Fruit fly (Drosophila melanogaster) whole organism, larva: ENCODE measurements around the gene CG17029.

ENCODE experiments used
- noc ChIP-seq: fragments of 200-800 bp; sonication (Bioruptor generic); optimal IDR thresholded peaks from 3 replicates; lab custom pipeline; 2019; ENCODE audit warnings: missing biosample characterization, mild to moderate bottlenecking, missing genetic modification characterization, moderate library complexity

Gene CG17029

DNA sequence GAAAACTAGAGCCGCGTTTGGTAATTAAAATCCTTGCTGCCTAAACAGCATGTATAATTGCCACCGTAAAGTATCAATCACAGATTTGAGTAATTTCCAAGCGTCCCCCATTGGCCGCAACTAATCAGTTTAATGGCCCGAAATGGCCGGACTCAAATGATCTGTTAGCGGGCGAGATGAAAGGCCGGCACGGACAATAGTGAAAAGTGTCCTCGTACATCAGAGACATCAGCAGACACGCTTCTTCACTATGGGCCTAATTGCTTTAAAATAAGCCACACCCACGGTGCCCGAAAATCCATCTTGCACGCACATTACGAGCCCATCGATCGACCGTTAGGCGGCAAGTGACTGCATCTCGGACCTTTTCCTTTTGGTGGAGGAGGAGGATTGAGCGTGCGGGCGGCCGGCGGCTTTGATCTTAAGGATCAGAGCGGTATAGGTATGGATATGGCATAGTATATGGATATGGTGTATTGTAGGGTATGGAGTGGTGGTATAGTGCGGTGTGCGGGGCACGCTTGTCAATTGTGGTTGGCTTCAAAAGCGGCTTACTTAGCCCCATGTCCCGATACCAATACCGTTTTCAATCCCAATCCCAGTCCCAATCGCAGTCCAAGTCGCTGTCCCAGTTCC lies 35.8 kb downstream of the CG17029 start:
- no peak for TF ChIP-seq noc (tag; lab: Kevin White, UChicago)

DNA sequence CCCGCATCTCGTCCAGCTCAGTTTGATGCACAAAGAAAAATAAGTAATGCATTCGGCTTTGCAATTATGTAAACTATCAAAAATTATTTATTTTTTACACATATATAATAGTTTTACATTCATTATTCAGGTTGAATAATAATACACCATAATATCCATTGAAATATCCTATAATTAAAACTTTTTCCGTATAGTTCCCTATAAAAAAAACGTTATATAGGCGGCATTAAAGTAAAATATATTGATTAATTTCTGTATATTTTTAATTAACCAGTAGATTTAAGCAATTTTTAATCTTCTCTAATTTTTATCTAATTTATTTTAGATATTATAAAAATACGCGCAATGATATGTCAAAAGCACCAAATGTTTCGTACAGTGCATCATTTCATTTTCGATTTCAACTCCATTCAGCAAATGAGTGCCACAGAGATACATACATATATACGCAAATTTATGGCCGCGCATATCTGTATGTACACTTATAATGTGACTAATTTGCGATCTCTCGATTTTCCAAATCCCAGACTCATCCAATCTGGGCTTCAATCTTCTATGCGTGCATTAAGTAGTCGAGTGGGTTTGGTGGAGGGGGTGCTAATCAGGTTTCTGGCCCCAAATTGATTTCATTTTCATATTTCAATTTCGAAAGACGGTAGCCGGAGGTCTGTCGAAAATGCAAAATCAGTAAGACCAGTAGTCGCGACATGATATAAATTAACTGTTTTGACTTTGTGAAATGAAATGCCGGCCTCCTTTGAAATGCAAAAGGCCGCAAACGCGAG lies 36.7 kb downstream of the CG17029 start:
- TF ChIP-seq noc (tag; lab: Kevin White, UChicago), result no peak

- peak; percentile 5 for TF ChIP-seq noc (tag; lab: Kevin White, UChicago)
These were observed 37.8 kb downstream of the CG17029 start for dm6 chr3L:16014515-16014914.

DNA sequence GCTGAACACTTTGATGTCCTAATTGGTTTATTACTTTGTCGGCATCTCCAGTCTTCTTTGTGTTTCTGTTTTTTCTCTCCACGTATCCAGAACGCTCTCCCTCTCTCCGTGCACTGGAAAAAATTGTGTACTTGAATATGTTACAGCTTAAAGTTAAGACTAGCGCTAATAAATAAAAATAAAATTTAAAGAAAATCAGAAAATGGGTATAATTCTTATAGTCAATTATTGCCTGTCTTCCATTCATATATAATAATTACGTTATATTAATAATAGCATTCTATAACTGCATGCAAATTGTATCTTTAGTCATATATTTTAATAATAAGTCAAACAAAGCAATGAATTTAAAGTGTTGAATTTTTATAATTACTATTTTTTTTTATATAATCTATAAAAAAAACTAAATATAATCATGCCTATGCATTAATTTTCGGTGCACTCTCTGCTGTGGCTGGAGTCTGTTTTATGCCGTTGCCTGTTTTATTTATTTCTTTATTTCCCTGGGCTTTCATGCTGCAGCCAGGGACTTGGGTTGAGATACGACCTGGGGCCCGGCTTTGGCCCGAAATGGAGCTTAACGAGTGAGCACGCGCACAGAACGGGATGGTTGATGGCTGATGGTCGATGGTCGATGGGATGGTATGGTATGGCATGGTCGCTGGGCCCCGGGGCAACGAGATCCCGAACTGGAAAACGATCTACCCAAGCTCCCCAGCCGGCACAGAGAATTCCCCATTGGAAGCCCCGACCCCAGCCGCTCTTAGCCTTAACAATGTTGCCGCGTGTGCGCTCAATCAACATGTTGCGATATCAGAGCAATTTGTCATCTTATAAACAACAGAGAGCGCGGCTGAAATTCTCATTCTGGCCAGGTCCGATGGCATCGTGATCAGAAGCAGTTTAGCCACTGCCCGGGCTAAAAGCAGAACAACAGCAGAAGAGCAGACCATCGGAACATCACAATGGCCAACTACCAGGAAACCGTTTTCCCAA lies 39.4 kb downstream of the CG17029 start:
- TF ChIP-seq noc (tag; lab: Kevin White, UChicago), result no peak

DNA sequence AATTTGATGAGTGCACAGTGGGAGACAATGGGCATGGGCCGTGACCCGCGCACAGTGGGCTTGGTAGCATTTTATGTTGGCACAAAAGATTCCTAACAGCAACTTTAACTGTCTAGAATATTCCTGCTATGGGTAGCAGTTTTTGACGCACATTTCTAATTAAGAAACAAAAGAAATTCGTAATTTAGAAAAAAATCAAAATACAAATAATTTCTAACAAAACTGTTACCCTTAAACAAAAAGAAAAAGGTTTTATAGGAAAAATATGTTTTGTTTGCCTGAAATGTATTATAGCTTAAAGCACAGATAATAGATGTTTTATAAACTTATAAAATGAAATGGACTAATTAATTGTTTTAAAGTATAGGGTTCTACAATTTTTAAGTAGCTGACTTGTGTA lies 40.2 kb downstream of the CG17029 start:
- no peak for TF ChIP-seq noc (tag; lab: Kevin White, UChicago)

- TF ChIP-seq noc (tag; lab: Kevin White, UChicago), result no peak
These were observed 41.0 kb downstream of the CG17029 start for dm6 chr3L:16017528-16018250.

- no peak for TF ChIP-seq noc (tag; lab: Kevin White, UChicago)
These were observed 41.5 kb downstream of the CG17029 start for dm6 chr3L:16018251-16018583.

dm6 chr3L:16018721-16019120 lies 42.1 kb downstream of the CG17029 start:
- no peak for TF ChIP-seq noc (tag; lab: Kevin White, UChicago)

- TF ChIP-seq noc (tag; lab: Kevin White, UChicago), result no peak
These were observed 42.7 kb downstream of the CG17029 start for dm6 chr3L:16019144-16020006.

DNA sequence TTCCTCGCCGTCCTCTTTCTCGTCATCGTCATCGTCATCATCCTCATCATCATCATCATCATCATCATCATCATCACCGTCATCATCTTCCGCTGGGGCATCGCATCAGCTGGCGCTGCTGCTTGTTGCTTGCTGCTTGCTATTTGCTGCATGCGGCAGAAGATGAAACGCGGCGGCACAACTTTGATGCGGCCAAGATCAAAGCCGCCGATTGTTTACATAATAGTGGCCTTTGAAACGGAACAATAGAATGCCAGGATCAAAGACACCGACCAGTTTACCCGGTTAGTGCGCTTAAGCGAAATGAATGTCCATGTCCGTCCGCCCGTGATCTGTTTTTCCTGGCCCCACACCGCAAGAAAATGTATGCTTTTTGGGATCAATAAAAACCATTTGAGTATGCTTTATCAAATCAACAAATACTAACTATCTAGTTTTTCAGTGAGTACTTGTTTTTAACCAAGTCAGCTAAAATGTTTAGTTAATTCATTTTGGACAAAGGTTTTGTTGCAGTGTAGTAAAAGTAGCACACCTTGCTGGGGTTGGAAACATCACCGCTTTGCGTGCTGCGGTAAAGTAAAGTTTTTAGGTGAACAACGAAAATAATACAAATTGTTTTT lies 44.5 kb downstream of the CG17029 start:
- no peak for TF ChIP-seq noc (tag; lab: Kevin White, UChicago)

- no peak for TF ChIP-seq noc (tag; lab: Kevin White, UChicago)
These were observed 46.5 kb downstream of the CG17029 start, which contains the start of gene Notum for dm6 chr3L:16023020-16023648. Notum (plus strand) TSS chr3L:16023480.

DNA sequence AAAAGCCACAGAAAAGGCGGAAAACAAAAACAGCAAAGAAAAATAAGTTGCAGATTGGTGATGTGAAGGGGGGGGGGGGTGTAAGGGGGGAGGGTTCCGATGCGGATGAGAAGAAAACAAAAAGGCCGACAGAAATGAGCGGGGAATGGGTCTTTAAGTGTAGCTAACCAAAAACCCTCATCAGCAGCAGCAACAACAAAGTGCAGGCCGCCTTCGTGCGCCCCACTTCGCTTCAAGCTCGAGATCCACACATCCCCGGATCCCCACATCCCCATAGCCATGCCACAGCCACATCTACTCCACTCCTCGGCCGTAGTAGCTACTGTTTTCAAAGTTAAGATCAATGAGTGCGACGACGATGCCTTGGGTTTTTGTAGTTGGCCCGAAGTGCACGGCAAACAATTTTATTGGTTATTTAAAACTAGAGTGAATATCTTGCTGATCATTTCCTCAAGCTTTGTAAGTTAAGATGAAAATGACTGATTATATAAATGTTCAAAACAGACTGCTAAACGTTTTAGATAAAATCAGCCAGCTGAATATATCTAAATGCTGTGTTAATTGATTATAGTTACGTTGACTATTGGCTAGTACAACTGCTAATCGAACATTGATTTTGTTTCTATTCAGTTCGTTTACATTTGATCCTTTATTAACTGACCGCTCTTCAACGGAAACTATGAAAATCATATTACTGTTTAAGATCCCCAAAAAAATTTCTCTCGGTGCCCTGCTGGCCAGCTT lies 47.8 kb downstream of the CG17029 start:
- no peak for TF ChIP-seq noc (tag; lab: Kevin White, UChicago)
